Fruit fly (Drosophila melanogaster) whole organism, embryonic: ENCODE data around the gene KFase.

Experiments
- Atf3 ChIP-seq: fragments of 200-800 bp; sonication (Bioruptor generic); optimal IDR thresholded peaks from 3 replicates; lab custom pipeline; 2016; ENCODE audit warnings: missing biosample characterization, missing genetic modification characterization
- B-H2 ChIP-seq: fragments of 200-800 bp; sonication (Bioruptor generic); optimal IDR thresholded peaks from 2 replicates; lab custom pipeline; 2018; ENCODE audit warnings: missing biosample characterization, mild to moderate bottlenecking, missing genetic modification characterization
- Bdp1 ChIP-seq: fragments of 200-800 bp; sonication (Bioruptor generic); optimal IDR thresholded peaks from 3 replicates; lab custom pipeline; 2016; ENCODE audit warnings: missing biosample characterization, missing genetic modification characterization
- Bteb2 ChIP-seq: fragments of 200-800 bp; sonication (Bioruptor generic); optimal IDR thresholded peaks from 2 replicates; lab custom pipeline; 2016; ENCODE audit warnings: missing biosample characterization, missing genetic modification characterization
- CG1024 ChIP-seq: fragments of 200-800 bp; sonication (Bioruptor generic); IDR thresholded peaks from 2 replicates; pipeline ENCODE4 v1.3.6; 2022; ENCODE audit warnings: missing biosample characterization, missing genetic modification characterization
- CG10267 ChIP-seq: fragments of 200-800 bp; sonication (Bioruptor generic); optimal IDR thresholded peaks from 2 replicates; lab custom pipeline; 2018; ENCODE audit warnings: missing biosample characterization, mild to moderate bottlenecking, missing genetic modification characterization, moderate library complexity
- CG10462 ChIP-seq: fragments of 200-800 bp; sonication (Bioruptor generic); optimal IDR thresholded peaks from 2 replicates; lab custom pipeline; 2016; ENCODE audit warnings: missing biosample characterization, missing genetic modification characterization
- CG10543 ChIP-seq: fragments of 200-800 bp; sonication (Bioruptor generic); optimal IDR thresholded peaks from 3 replicates; lab custom pipeline; 2017; ENCODE audit warnings: missing biosample characterization, mild to moderate bottlenecking, missing genetic modification characterization, moderate library complexity
- CG10565 ChIP-seq: fragments of 200-800 bp; sonication (Bioruptor generic); optimal IDR thresholded peaks from 3 replicates; lab custom pipeline; 2016; ENCODE audit warnings: missing biosample characterization, mild to moderate bottlenecking, missing genetic modification characterization
- CG10654 ChIP-seq: fragments of 200-800 bp; sonication (Bioruptor generic); optimal IDR thresholded peaks from 2 replicates; lab custom pipeline; 2016; ENCODE audit warnings: missing biosample characterization, missing genetic modification characterization
- CG13296 ChIP-seq: fragments of 200-800 bp; sonication (Bioruptor generic); optimal IDR thresholded peaks from 3 replicates; lab custom pipeline; 2018; ENCODE audit warnings: missing biosample characterization, mild to moderate bottlenecking, missing genetic modification characterization
- CG13424 ChIP-seq: fragments of 200-800 bp; sonication (Bioruptor generic); optimal IDR thresholded peaks from 2 replicates; lab custom pipeline; 2019; ENCODE audit warnings: missing biosample characterization, mild to moderate bottlenecking, missing genetic modification characterization, moderate library complexity
- CG14441 ChIP-seq: fragments of 200-800 bp; sonication (Bioruptor generic); IDR thresholded peaks from 2 replicates; pipeline ENCODE4 v1.3.6; 2022; ENCODE audit warnings: missing biosample characterization, missing genetic modification characterization
- CG15601 ChIP-seq: fragments of 200-800 bp; sonication (Bioruptor generic); optimal IDR thresholded peaks from 3 replicates; lab custom pipeline; 2019; ENCODE audit warnings: missing biosample characterization, mild to moderate bottlenecking, missing genetic modification characterization, moderate library complexity
- CG1602 ChIP-seq: fragments of 200-800 bp; sonication (Bioruptor generic); optimal IDR thresholded peaks from 3 replicates; lab custom pipeline; 2016; ENCODE audit warnings: missing biosample characterization, missing genetic modification characterization
- CG16813 ChIP-seq: fragments of 200-800 bp; sonication (Bioruptor generic); IDR thresholded peaks from 3 replicates; pipeline ENCODE4 v1.3.6; 2022; ENCODE audit warnings: missing biosample characterization, missing genetic modification characterization; ENCODE audit not compliant: partially characterized antibody
- CG17359 ChIP-seq: fragments of 200-800 bp; sonication (Bioruptor generic); optimal IDR thresholded peaks from 3 replicates; lab custom pipeline; 2018; ENCODE audit warnings: missing biosample characterization, mild to moderate bottlenecking, missing genetic modification characterization, moderate library complexity
- CG31365 ChIP-seq: fragments of 200-800 bp; sonication (Bioruptor generic); optimal IDR thresholded peaks from 2 replicates; lab custom pipeline; 2018; ENCODE audit warnings: missing biosample characterization, mild to moderate bottlenecking, missing genetic modification characterization
- CG31388 ChIP-seq: fragments of 200-800 bp; sonication (Bioruptor generic); optimal IDR thresholded peaks from 2 replicates; lab custom pipeline; 2016; ENCODE audit warnings: missing biosample characterization, missing genetic modification characterization
- CG32772 ChIP-seq: fragments of 200-800 bp; sonication (Bioruptor generic); IDR thresholded peaks from 2 replicates; pipeline ENCODE4 v1.3.6; 2022; ENCODE audit warnings: missing biosample characterization, missing genetic modification characterization
- CG6689 ChIP-seq: fragments of 200-800 bp; sonication (Bioruptor generic); IDR thresholded peaks from 2 replicates; pipeline ENCODE4 v1.3.6; 2022; ENCODE audit warnings: missing biosample characterization, missing genetic modification characterization
- CG6791 ChIP-seq: fragments of 200-800 bp; sonication (Bioruptor generic); IDR thresholded peaks from 3 replicates; pipeline ENCODE4 v1.3.6; 2022; ENCODE audit warnings: missing biosample characterization, missing genetic modification characterization; ENCODE audit not compliant: partially characterized antibody
- CG7928 ChIP-seq: fragments of 200-800 bp; sonication (Bioruptor generic); optimal IDR thresholded peaks from 2 replicates; lab custom pipeline; 2017; ENCODE audit warnings: missing biosample characterization, mild to moderate bottlenecking, missing genetic modification characterization
- CG9797 ChIP-seq: fragments of 200-800 bp; sonication (Bioruptor generic); optimal IDR thresholded peaks from 3 replicates; lab custom pipeline; 2018; ENCODE audit warnings: missing biosample characterization, mild to moderate bottlenecking, missing genetic modification characterization
- CkIIα-i1 ChIP-seq: fragments of 200-800 bp; sonication (Bioruptor generic); IDR thresholded peaks from 2 replicates; pipeline ENCODE4 v1.3.6; 2022; ENCODE audit warnings: missing biosample characterization, missing genetic modification characterization
- CrebB ChIP-seq: fragments of 200-800 bp; sonication (Bioruptor generic); optimal IDR thresholded peaks from 3 replicates; lab custom pipeline; 2018; ENCODE audit warnings: missing biosample characterization, mild to moderate bottlenecking, missing genetic modification characterization
- D19A ChIP-seq: fragments of 200-800 bp; optimal IDR thresholded peaks from 3 replicates; lab custom pipeline; 2019; ENCODE audit warnings: missing biosample characterization, mild to moderate bottlenecking, missing genetic modification characterization, moderate library complexity
- E2f1 ChIP-seq: fragments of 200-800 bp; sonication (Bioruptor generic); IDR thresholded peaks from 2 replicates; pipeline ENCODE4 v1.3.6; 2022; ENCODE audit warnings: missing biosample characterization, missing genetic modification characterization
- Gsc ChIP-seq: fragments of 200-800 bp; sonication (Bioruptor generic); IDR thresholded peaks from 2 replicates; pipeline ENCODE4 v1.3.6; 2022; ENCODE audit warnings: missing biosample characterization, missing genetic modification characterization
- Ravus ChIP-seq: fragments of 200-800 bp; sonication (Bioruptor generic); IDR thresholded peaks from 2 replicates; pipeline ENCODE4 v1.3.6; 2022; ENCODE audit warnings: missing biosample characterization, missing genetic modification characterization
- Usf ChIP-seq: fragments of 200-800 bp; sonication (Bioruptor generic); optimal IDR thresholded peaks from 2 replicates; lab custom pipeline; 2017; ENCODE audit warnings: missing genotype, missing biosample characterization, missing genetic modification characterization
- YL-1 ChIP-seq: fragments of 200-800 bp; sonication (Bioruptor generic); optimal IDR thresholded peaks from 3 replicates; lab custom pipeline; 2017; ENCODE audit warnings: missing biosample characterization, mild to moderate bottlenecking, missing genetic modification characterization
- aop ChIP-seq: fragments of 200-800 bp; sonication (Bioruptor generic); IDR thresholded peaks from 2 replicates; pipeline ENCODE4 v1.3.6; 2022; ENCODE audit warnings: missing biosample characterization, missing genetic modification characterization
- ase ChIP-seq: fragments of 200-800 bp; sonication (Bioruptor generic); IDR thresholded peaks from 3 replicates; pipeline ENCODE4 v1.3.6; 2022; ENCODE audit warnings: missing biosample characterization, missing genetic modification characterization
- croc ChIP-seq: fragments of 200-800 bp; sonication (Bioruptor generic); conservative IDR thresholded peaks from 3 replicates; pipeline ENCODE4 v1.3.6; 2022; ENCODE audit warnings: missing biosample characterization, missing genetic modification characterization
- dan ChIP-seq: fragments of 200-800 bp; sonication (Bioruptor generic); IDR thresholded peaks from 2 replicates; pipeline ENCODE4 v1.3.6; 2022; ENCODE audit warnings: missing biosample characterization, missing genetic modification characterization
- dimm ChIP-seq: fragments of 200-800 bp; sonication (Bioruptor generic); IDR thresholded peaks from 2 replicates; pipeline ENCODE4 v1.3.6; 2022; ENCODE audit warnings: missing biosample characterization, missing genetic modification characterization
- inv ChIP-seq: fragments of 200-800 bp; sonication (Bioruptor generic); IDR thresholded peaks from 2 replicates; pipeline ENCODE4 v1.3.6; 2022; ENCODE audit warnings: missing biosample characterization, missing genetic modification characterization; ENCODE audit not compliant: partially characterized antibody
- jing ChIP-seq: fragments of 200-800 bp; sonication (Bioruptor generic); optimal IDR thresholded peaks from 2 replicates; lab custom pipeline; 2018; ENCODE audit warnings: missing biosample characterization, mild to moderate bottlenecking, missing genetic modification characterization
- knrl ChIP-seq: fragments of 200-800 bp; sonication (Bioruptor generic); IDR thresholded peaks from 3 replicates; pipeline ENCODE4 v1.3.6; 2022; ENCODE audit warnings: missing biosample characterization, missing genetic modification characterization; ENCODE audit not compliant: partially characterized antibody
- peb ChIP-seq: fragments of 200-800 bp; sonication (Bioruptor generic); IDR thresholded peaks from 2 replicates; pipeline ENCODE4 v1.3.6; 2022; ENCODE audit warnings: missing biosample characterization, missing genetic modification characterization
- prd ChIP-seq, 3 experiments: fragments of >200 bp in 2 of 3; fragments of 200-800 bp in 1 of 3; sonication (Bioruptor generic) in 1 of 3; optimal IDR thresholded peaks in 2 of 3; IDR thresholded peaks in 1 of 3; 2 replicates in 2 of 3; 3 replicates in 1 of 3; pipeline versions ENCODE4 v1.3.6 to Lab custom; 2017 to 2022; ENCODE audit warnings: missing biosample characterization in 1 of 3, missing genetic modification characterization in 1 of 3
- ranshi ChIP-seq: fragments of 200-800 bp; sonication (Bioruptor generic); IDR thresholded peaks from 2 replicates; pipeline ENCODE4 v1.3.6; 2022; ENCODE audit warnings: missing biosample characterization, missing genetic modification characterization
- slp2 ChIP-seq: fragments of 200-800 bp; sonication (Bioruptor generic); optimal IDR thresholded peaks from 2 replicates; lab custom pipeline; 2016; ENCODE audit warnings: missing biosample characterization, missing genetic modification characterization
- tgo ChIP-seq: fragments of 200-800 bp; sonication (Bioruptor generic); IDR thresholded peaks from 3 replicates; pipeline ENCODE4 v1.3.6; 2022; ENCODE audit warnings: missing biosample characterization, missing genetic modification characterization
- ttk ChIP-seq: fragments of 200-800 bp; sonication (Bioruptor generic); IDR thresholded peaks from 2 replicates; pipeline ENCODE4 v2.1.2; 2022; ENCODE audit warnings: missing biosample characterization, missing genetic modification characterization
- twi ChIP-seq: fragments of 200-800 bp; optimal IDR thresholded peaks from 2 replicates; lab custom pipeline; 2019; ENCODE audit warnings: missing biosample characterization, mild to moderate bottlenecking, missing genetic modification characterization, moderate library complexity
- zf30C ChIP-seq: fragments of 200-800 bp; sonication (Bioruptor generic); optimal IDR thresholded peaks from 3 replicates; lab custom pipeline; 2018; ENCODE audit warnings: missing biosample characterization, mild to moderate bottlenecking, missing genetic modification characterization

The KFase gene

DNA sequence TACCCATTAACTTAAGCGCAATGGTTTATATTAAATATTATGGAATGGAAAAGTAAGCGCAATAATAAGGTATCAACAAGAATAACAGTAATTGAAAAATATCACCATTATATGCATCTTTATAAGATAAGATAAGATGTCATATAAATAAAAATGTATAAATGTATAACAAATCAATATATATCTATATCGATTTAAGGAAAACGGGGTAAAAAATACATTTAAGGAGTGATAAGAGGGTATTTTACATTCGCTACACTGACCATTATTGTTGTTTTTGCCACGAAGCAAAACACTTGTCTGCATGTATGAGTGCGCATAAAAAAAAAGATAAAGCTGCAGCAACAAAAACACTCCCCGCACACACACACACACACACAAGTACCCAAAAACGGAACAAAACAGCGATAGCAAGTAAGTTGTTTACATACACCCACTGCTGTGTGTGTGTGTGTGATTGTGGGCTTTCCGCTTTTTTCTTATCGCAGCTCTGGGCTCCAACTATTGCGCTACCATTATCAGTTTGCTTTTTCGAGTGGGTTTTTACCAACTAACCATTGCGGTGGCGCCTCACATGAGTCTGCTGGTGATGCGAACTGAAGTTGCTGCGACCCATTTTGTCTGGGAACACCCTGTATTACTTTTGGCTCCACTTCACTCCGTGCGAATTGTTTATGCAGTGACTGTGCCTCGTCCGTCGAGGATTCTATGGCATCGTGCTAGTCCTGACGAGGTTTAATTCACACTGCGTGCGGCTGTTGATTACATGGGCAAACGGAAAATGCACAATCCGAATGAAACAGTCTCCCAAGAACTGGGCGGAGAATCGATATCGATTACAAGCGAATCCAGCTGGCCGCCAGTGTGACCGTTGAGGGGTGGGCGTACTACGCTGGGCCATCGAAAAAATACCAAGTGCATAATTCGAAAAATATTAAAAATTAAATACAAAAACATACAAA, 15.2 kb downstream of the KFase start, which contains the start of gene mmy (continued):
- TF ChIP-seq CG16813 (GFP tag; lab: Robert Waterston, UW): peak; percentile 30; the same call in 1 of the 3 replicates
- no peak for TF ChIP-seq Bteb2 (GFP tag; lab: Kevin White, UChicago)
- TF ChIP-seq CG10654 (GFP tag; lab: Kevin White, UChicago): no peak
- TF ChIP-seq CG13296 (GFP tag; lab: Kevin White, UChicago): peak; percentile 13
- peak; percentile 56 for TF ChIP-seq CG17359 (tag; lab: Kevin White, UChicago)
- TF ChIP-seq dan (GFP tag; lab: Robert Waterston, UW): no peak
- peak; percentile 12 for TF ChIP-seq CrebB (tag; lab: Kevin White, UChicago)
- TF ChIP-seq twi: no peak
- TF ChIP-seq Usf (GFP tag; lab: Kevin White, UChicago): no peak
- TF ChIP-seq Gsc: no peak
- TF ChIP-seq Atf3 (GFP tag; lab: Kevin White, UChicago): no peak
- peak; percentile 84 for TF ChIP-seq aop
- TF ChIP-seq CG10565: no peak
- TF ChIP-seq ttk: no peak
- no peak for TF ChIP-seq CG15601 (tag; lab: Kevin White, UChicago)
- peak; percentile 74 for TF ChIP-seq D19A (tag; lab: Kevin White, UChicago)
- TF ChIP-seq zf30C (GFP tag; lab: Kevin White, UChicago): peak; percentile 5
- peak; percentile 48; the same call in 1 of the 2 replicates for TF ChIP-seq CG6689
- no peak for TF ChIP-seq prd (optimal IDR thresholded peaks at IDR 0.05; lab: Kevin White, UChicago)
- TF ChIP-seq prd (GFP tag; IDR thresholded peaks at IDR 0.05; lab: Robert Waterston, UW): peak; percentile 26; the same call in 1 of the 3 replicates
- no peak for TF ChIP-seq dimm (GFP tag; lab: Robert Waterston, UW)
- TF ChIP-seq CG32772 (GFP tag; lab: Robert Waterston, UW): peak; percentile 54; the same call in 1 of the 2 replicates
- TF ChIP-seq CG1024: no peak
- 0 out of 2 replicates have a peak, but pooled peaks have one; percentile 24 for TF ChIP-seq CG14441
- TF ChIP-seq E2f1: no peak; the same call in 1 of the 2 replicates
- peak; percentile 26; the same call in 1 of the 2 replicates for TF ChIP-seq Ravus
- TF ChIP-seq peb (GFP tag; lab: Robert Waterston, UW): 0 out of 2 replicates have a peak, but pooled peaks have one; percentile 28
- TF ChIP-seq CG31388: no peak
- peak; percentile 23 for TF ChIP-seq CG7928
- TF ChIP-seq CG31365 (tag; lab: Kevin White, UChicago): no peak
- TF ChIP-seq slp2 (GFP tag; lab: Kevin White, UChicago): no peak
- TF ChIP-seq B-H2 (GFP tag; lab: Kevin White, UChicago): peak; percentile 35
- TF ChIP-seq CG13424 (tag; lab: Kevin White, UChicago): peak; percentile 72
- TF ChIP-seq CG10543: peak; percentile 94
- no peak for TF ChIP-seq inv (GFP tag; lab: Robert Waterston, UW)
- TF ChIP-seq knrl (GFP tag; lab: Robert Waterston, UW): no peak; the same call in 2 of the 3 replicates
- TF ChIP-seq CG10462 (GFP tag; lab: Kevin White, UChicago): no peak
- peak; percentile 37 for TF ChIP-seq CG10267 (tag; lab: Kevin White, UChicago)
- TF ChIP-seq croc (GFP tag; lab: Robert Waterston, UW): no peak
- peak; percentile 57; the same call in 2 of the 3 replicates for TF ChIP-seq tgo (GFP tag; lab: Robert Waterston, UW)
- peak; percentile 86 for TF ChIP-seq CG9797 (GFP tag; lab: Kevin White, UChicago)
- no peak for TF ChIP-seq ase (GFP tag; lab: Robert Waterston, UW)
- TF ChIP-seq Bdp1: peak; percentile 41
- 0 out of 2 replicates have a peak, but pooled peaks have one; percentile 30 for TF ChIP-seq ranshi
- peak; percentile 29 for TF ChIP-seq YL-1 (GFP tag; lab: Kevin White, UChicago)
- TF ChIP-seq jing (GFP tag; lab: Kevin White, UChicago): no peak
- peak; percentile 21 for TF ChIP-seq CG1602
- TF ChIP-seq CG6791 (GFP tag; lab: Robert Waterston, UW): no peak
- no peak for TF ChIP-seq CkIIα-i1
